Worm (Caenorhabditis elegans) whole organism, L2 larva: ENCODE data around the gene nhr-149.

Experiments used
- Y55F3AM.14 ChIP-seq: fragments of 200-800 bp; sonication (Bioruptor generic); optimal IDR thresholded peaks from 2 replicates; lab custom pipeline; 2018; ENCODE audit warnings: mild to moderate bottlenecking, missing genetic modification characterization, missing compliant biosample characterization
- ceh-16 ChIP-seq: fragments of 150-350 bp; optimal IDR thresholded peaks from 2 replicates; lab custom pipeline; 2014; ENCODE audit warnings: missing biosample characterization, missing genetic modification characterization
- lsy-2 ChIP-seq, 2 experiments: fragments of 150-350 bp in 1 of 2; sonication (generic microtip) in 1 of 2; optimal IDR thresholded peaks; 2 replicates each; lab custom pipeline; 2014 to 2017; ENCODE audit warnings: missing biosample characterization in 2 of 2, missing genetic modification characterization in 2 of 2
- mdl-1 ChIP-seq, 2 experiments: fragments of 150-350 bp in 1 of 2; sonication (generic microtip) in 1 of 2; optimal IDR thresholded peaks; 2 replicates each; lab custom pipeline; 2017; ENCODE audit warnings: missing biosample characterization in 2 of 2, missing genetic modification characterization in 2 of 2
- nhr-10 ChIP-seq: sonication (generic microtip); optimal IDR thresholded peaks from 2 replicates; lab custom pipeline; 2017; ENCODE audit warnings: missing biosample characterization, missing genetic modification characterization

DNA sequence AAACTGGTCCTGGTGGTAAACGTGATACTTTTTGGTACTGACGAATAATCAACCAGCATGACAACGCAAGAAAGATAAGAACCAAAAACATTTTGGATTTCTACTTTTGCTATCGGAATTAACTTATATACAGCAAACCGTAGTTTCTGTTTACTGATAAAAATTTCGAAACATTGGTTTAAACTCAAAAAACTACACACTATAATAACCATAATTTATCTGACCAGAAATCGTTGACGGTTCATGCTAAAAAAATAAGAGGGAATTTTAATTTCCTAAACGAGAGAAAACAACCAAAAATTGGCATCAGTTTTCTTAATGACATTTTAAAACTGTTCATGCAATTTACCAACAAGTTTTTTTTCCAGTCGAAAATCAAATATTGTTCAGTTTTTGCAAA lies 12.2 kb upstream of the nhr-149 start, which contains the start of gene cyp-35A1:
- TF ChIP-seq Y55F3AM.14 (no peak), lsy-2 (tag; optimal IDR thresholded peaks at IDR 0.05; lab: Kevin White, UChicago) (no peak), nhr-10 (tag; lab: Kevin White, UChicago) (no peak), ceh-16 (tag; lab: Kevin White, UChicago) (no peak), mdl-1 (tag; optimal IDR thresholded peaks at IDR 0.05; lab: Kevin White, UChicago) (no peak)
